Fruit fly (Drosophila melanogaster) whole organism, embryonic: ENCODE measurements around the gene CG42263.

ENCODE experiments used
- CG10147 ChIP-seq: fragments of 200-800 bp; sonication (Bioruptor generic); optimal IDR thresholded peaks from 2 replicates; lab custom pipeline; 2019; ENCODE audit warnings: missing biosample characterization, mild to moderate bottlenecking, missing genetic modification characterization, moderate library complexity
- CG30403 ChIP-seq: fragments of 200-800 bp; sonication (Bioruptor generic); optimal IDR thresholded peaks from 3 replicates; lab custom pipeline; 2016; ENCODE audit warnings: missing biosample characterization, missing genetic modification characterization
- CG4328 ChIP-seq: fragments of 200-800 bp; sonication (Bioruptor generic); optimal IDR thresholded peaks from 3 replicates; lab custom pipeline; 2017; ENCODE audit warnings: missing biosample characterization, missing genetic modification reagents, missing genetic modification characterization
- CG7745 ChIP-seq: fragments of 200-800 bp; sonication (Bioruptor generic); optimal IDR thresholded peaks from 2 replicates; lab custom pipeline; 2018; ENCODE audit warnings: missing biosample characterization, mild to moderate bottlenecking, missing genetic modification characterization, moderate library complexity
- disco-r ChIP-seq: fragments of 200-800 bp; sonication (Bioruptor generic); optimal IDR thresholded peaks from 2 replicates; lab custom pipeline; 2016; ENCODE audit warnings: missing biosample characterization, missing genetic modification characterization
- gem ChIP-seq: fragments of 200-800 bp; sonication (Bioruptor generic); optimal IDR thresholded peaks from 2 replicates; lab custom pipeline; 2019; ENCODE audit warnings: missing biosample characterization, mild to moderate bottlenecking, missing genetic modification characterization, moderate library complexity

dm6 chr3L:19940349-19940748, 15.2 kb downstream of the CG42263 start:
- no peak for TF ChIP-seq CG7745
- TF ChIP-seq CG10147 (GFP tag; lab: Kevin White, UChicago), result no peak
- no peak for TF ChIP-seq CG30403 (GFP tag; lab: Kevin White, UChicago)
- TF ChIP-seq disco-r (GFP tag; lab: Kevin White, UChicago), result no peak
- no peak for TF ChIP-seq CG4328 (GFP tag; lab: Kevin White, UChicago)
- TF ChIP-seq gem (tag; lab: Kevin White, UChicago), result peak; percentile 50
